Worm (Caenorhabditis elegans) whole organism, L3 larva: ENCODE measurements around the gene tmbi-4.

Experiments used
- elt-3 ChIP-seq, 3 experiments: fragments of 150-350 bp in 1 of 3; sonication (generic microtip) in 2 of 3; optimal IDR thresholded peaks; 2 replicates in 2 of 3; 4 replicates in 1 of 3; lab custom pipeline; 2014 to 2017; ENCODE audit warnings: missing biosample characterization in 3 of 3, missing genetic modification characterization in 3 of 3
- fos-1 ChIP-seq: fragments of 150-350 bp; optimal IDR thresholded peaks from 2 replicates; lab custom pipeline; 2014; ENCODE audit warnings: missing biosample characterization, missing genetic modification characterization
- nhr-237 ChIP-seq: fragments of 150-350 bp; optimal IDR thresholded peaks from 2 replicates; lab custom pipeline; 2014; ENCODE audit warnings: missing biosample characterization, missing genetic modification characterization
- nhr-28 ChIP-seq: fragments of 150-350 bp; optimal IDR thresholded peaks from 2 replicates; lab custom pipeline; 2014; ENCODE audit warnings: missing biosample characterization, missing genetic modification characterization
- nhr-77 ChIP-seq: fragments of 150-350 bp; optimal IDR thresholded peaks from 2 replicates; lab custom pipeline; 2014; ENCODE audit warnings: missing biosample characterization, missing genetic modification characterization
- pha-4 ChIP-seq: fragments of 150-350 bp; optimal IDR thresholded peaks from 2 replicates; lab custom pipeline; 2014; ENCODE audit warnings: missing biosample characterization, missing genetic modification reagents, missing genetic modification characterization
- zag-1 ChIP-seq: fragments of 150-350 bp; optimal IDR thresholded peaks from 2 replicates; lab custom pipeline; 2014; ENCODE audit warnings: missing biosample characterization, missing genetic modification characterization
- ztf-4 ChIP-seq: fragments of 150-350 bp; optimal IDR thresholded peaks from 2 replicates; lab custom pipeline; 2014; ENCODE audit warnings: missing biosample characterization, missing genetic modification characterization

DNA sequence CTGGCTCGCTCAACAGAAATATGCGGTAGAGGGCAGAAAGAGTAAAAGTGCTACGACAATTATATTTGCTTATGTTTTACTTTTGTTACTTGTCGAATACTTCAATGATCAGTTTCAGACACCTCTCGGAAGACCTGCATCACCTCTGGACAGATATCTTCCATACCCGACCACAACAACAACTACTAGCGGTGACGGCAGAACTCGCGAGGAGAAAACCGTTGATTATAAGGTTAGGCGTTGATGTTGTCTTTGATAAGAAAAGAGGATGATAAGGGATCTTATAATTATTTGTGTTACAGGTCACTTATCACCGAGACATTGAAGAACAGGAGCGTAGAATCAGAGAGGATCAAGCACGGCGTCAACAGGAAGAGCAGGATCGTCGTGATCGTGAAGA is 45.4 kb upstream of the tmbi-4 start:
- TF ChIP-seq zag-1 (tag; lab: Kevin White, UChicago) (no peak), pha-4 (tag; lab: Kevin White, UChicago) (no peak), ztf-4 (tag; lab: Kevin White, UChicago) (no peak), nhr-237 (tag; lab: Kevin White, UChicago) (no peak), elt-3 (tag; optimal IDR thresholded peaks at IDR 0.05; lab: Kevin White, UChicago) (no peak), nhr-77 (tag; lab: Kevin White, UChicago) (no peak), nhr-28 (no peak), fos-1 (tag; lab: Kevin White, UChicago) (no peak)
